Worm (Caenorhabditis elegans): ENCODE data around the gene lsm-7.

The lsm-7 gene

ce11 chrIV:10935853-10936491 lies 2.7 kb downstream of the lsm-7 start, which contains the start of gene lgg-2 (continued):
- TF ChIP-seq vab-15 (tag; optimal IDR thresholded peaks at IDR 0.05): no peak
- no peak for TF ChIP-seq ces-1 (GFP tag; optimal IDR thresholded peaks at IDR 0.05)
- TF ChIP-seq elt-2 (tag; optimal IDR thresholded peaks at IDR 0.05): peak; percentile 89
- TF ChIP-seq mab-9 (GFP tag; IDR thresholded peaks at IDR 0.05): peak; percentile 84
- TF ChIP-seq hpl-2 (GFP tag; optimal IDR thresholded peaks at IDR 0.05): peak; percentile 39
- no peak for TF ChIP-seq ceh-63 (GFP tag; optimal IDR thresholded peaks at IDR 0.05)
- peak; percentile 61 for TF ChIP-seq zag-1 (tag; optimal IDR thresholded peaks at IDR 0.05)
- TF ChIP-seq lin-14 (GFP tag; optimal IDR thresholded peaks at IDR 0.05): peak; percentile 99
- TF ChIP-seq nhr-237 (tag; optimal IDR thresholded peaks at IDR 0.05): peak; percentile 85
- peak; percentile 99 for TF ChIP-seq tbx-2 (tag; optimal IDR thresholded peaks at IDR 0.05)
- TF ChIP-seq snu-23 (GFP tag; optimal IDR thresholded peaks at IDR 0.05): peak; percentile 99
- peak; percentile 90 for TF ChIP-seq lin-39 (tag; optimal IDR thresholded peaks at IDR 0.05)
- no peak for TF ChIP-seq tlp-1 (tag; optimal IDR thresholded peaks at IDR 0.05)
- peak; percentile 92 for TF ChIP-seq fkh-8 (tag; optimal IDR thresholded peaks at IDR 0.05)
- TF ChIP-seq nhr-19 (GFP tag; conservative IDR thresholded peaks at IDR 0.05): peak; percentile 96
- TF ChIP-seq ceh-90 (tag; optimal IDR thresholded peaks at IDR 0.05): no peak
- peak; percentile 52 to 76 for TF ChIP-seq egl-27 (tag; optimal IDR thresholded peaks at IDR 0.05)
- TF ChIP-seq ceh-82 (tag; optimal IDR thresholded peaks at IDR 0.05): peak; percentile 90 to 95 (median 94)
- no peak for TF ChIP-seq pag-3 (tag; optimal IDR thresholded peaks at IDR 0.05; ENCODE audit: borderline replicate concordance, insufficient read depth)
- TF ChIP-seq blmp-1 (tag; optimal IDR thresholded peaks at IDR 0.05): peak; percentile 97
- no peak for TF ChIP-seq efl-3 (GFP tag; optimal IDR thresholded peaks at IDR 0.05)
- peak; percentile 79 for TF ChIP-seq C04F5.9 (tag; optimal IDR thresholded peaks at IDR 0.05)
- peak; percentile 96 for TF ChIP-seq unc-86 (tag; optimal IDR thresholded peaks at IDR 0.05)
- TF ChIP-seq fkh-10 (GFP tag; optimal IDR thresholded peaks at IDR 0.05): peak; percentile 26
- peak; percentile 98 for TF ChIP-seq ztf-4 (tag; optimal IDR thresholded peaks at IDR 0.05)
- peak; percentile 87 for TF ChIP-seq fos-1 (tag; optimal IDR thresholded peaks at IDR 0.05)
- TF ChIP-seq nhr-85 (tag): peak; percentile 99
- no peak for TF ChIP-seq unc-30 (tag; optimal IDR thresholded peaks at IDR 0.05)
- TF ChIP-seq pqm-1 (tag; optimal IDR thresholded peaks at IDR 0.05): peak; percentile 36
- TF ChIP-seq jun-1 (tag; optimal IDR thresholded peaks at IDR 0.05): peak; percentile 95
- TF ChIP-seq nhr-84 (tag; optimal IDR thresholded peaks at IDR 0.05): no peak
- TF ChIP-seq sptf-1 (tag; optimal IDR thresholded peaks at IDR 0.05): no peak
- TF ChIP-seq nhr-77 (tag; optimal IDR thresholded peaks at IDR 0.05): peak; percentile 88

- TF ChIP-seq lin-35 (GFP tag; optimal IDR thresholded peaks at IDR 0.05) (peak; percentile 51 to 61), dpl-1 (GFP tag; optimal IDR thresholded peaks at IDR 0.05) (peak in 1 of 3 experiments; percentile 49), fkh-4 (tag; optimal IDR thresholded peaks at IDR 0.05; ENCODE audit: borderline replicate concordance) (no peak), skn-1 (tag; optimal IDR thresholded peaks at IDR 0.05) (peak; percentile 71), xbp-1 (tag; optimal IDR thresholded peaks at IDR 0.05) (peak; percentile 46), F16B12.6 (tag; optimal IDR thresholded peaks at IDR 0.05) (no peak), ama-1 (optimal IDR thresholded peaks at IDR 0.05) (no peak), mep-1 (tag; optimal IDR thresholded peaks at IDR 0.05) (peak; percentile 65), sptf-1 (tag; optimal IDR thresholded peaks at IDR 0.05) (no peak), nhr-76 (tag; optimal IDR thresholded peaks at IDR 0.05) (no peak), nhr-20 (tag; optimal IDR thresholded peaks at IDR 0.05) (peak; percentile 35), snpc-4 (tag; optimal IDR thresholded peaks at IDR 0.05) (peak; percentile 13), snu-23 (GFP tag; optimal IDR thresholded peaks at IDR 0.05) (peak; percentile 64), lsy-2 (tag; optimal IDR thresholded peaks at IDR 0.05) (peak; percentile 60 to 74), ets-5 (GFP tag; IDR thresholded peaks at IDR 0.05) (no peak), nhr-71 (tag; optimal IDR thresholded peaks at IDR 0.05) (peak; percentile 82), elt-3 (tag; optimal IDR thresholded peaks at IDR 0.05) (no peak), nhr-12 (tag; optimal IDR thresholded peaks at IDR 0.05) (no peak), fkh-8 (tag; optimal IDR thresholded peaks at IDR 0.05) (peak; percentile 84), grh-1 (GFP tag; IDR thresholded peaks at IDR 0.05) (no peak), zag-1 (tag; optimal IDR thresholded peaks at IDR 0.05) (no peak), isw-1 (GFP tag; IDR thresholded peaks at IDR 0.05) (peak; percentile 51), fos-1 (tag; optimal IDR thresholded peaks at IDR 0.05) (no peak), C16A3.4 (tag; optimal IDR thresholded peaks at IDR 0.05) (no peak)
Measured at ce11 chrIV:10936906-10937540, 3.7 kb downstream of the lsm-7 start, which contains the start of gene fic-1. Gene fic-1 (plus strand): TSS chrIV:10937454.
